Fruit fly (Drosophila melanogaster) whole organism, pupa: ENCODE measurements around the gene CG12991.
A peak's percentile ranks its signal among the peaks of the same experiment; 100 is the strongest.

Experiments
- CG15710 ChIP-seq: fragments of 200-800 bp; sonication (Bioruptor generic); optimal IDR thresholded peaks from 2 replicates; lab custom pipeline; 2018; ENCODE audit warnings: missing biosample characterization, mild to moderate bottlenecking, missing genetic modification characterization, moderate library complexity
- CG17806 ChIP-seq: fragments of 200-800 bp; sonication (Bioruptor generic); optimal IDR thresholded peaks from 2 replicates; lab custom pipeline; 2018; ENCODE audit warnings: missing biosample characterization, mild to moderate bottlenecking, missing genetic modification characterization, moderate library complexity
- CG32121 ChIP-seq: fragments of 200-800 bp; sonication (Bioruptor generic); IDR thresholded peaks from 2 replicates; pipeline ENCODE4 v1.3.6; 2022; ENCODE audit warnings: missing biosample characterization, missing genetic modification characterization
- CG4496 ChIP-seq: fragments of 200-800 bp; sonication (Bioruptor generic); IDR thresholded peaks from 3 replicates; pipeline ENCODE4 v1.3.6; 2022; ENCODE audit warnings: missing biosample characterization, missing genetic modification characterization
- CG8159 ChIP-seq: fragments of 200-800 bp; sonication (Bioruptor generic); optimal IDR thresholded peaks from 3 replicates; lab custom pipeline; 2018; ENCODE audit warnings: missing biosample characterization, mild to moderate bottlenecking, missing genetic modification characterization, moderate library complexity
- CG8301 ChIP-seq: fragments of 200-800 bp; sonication (Bioruptor generic); optimal IDR thresholded peaks from 2 replicates; lab custom pipeline; 2018; ENCODE audit warnings: missing biosample characterization, mild to moderate bottlenecking, missing genetic modification characterization
- CG9948 ChIP-seq: fragments of 200-800 bp; sonication (Bioruptor generic); optimal IDR thresholded peaks from 2 replicates; lab custom pipeline; 2018; ENCODE audit warnings: missing biosample characterization, mild to moderate bottlenecking, missing genetic modification characterization, moderate library complexity
- EcR ChIP-seq: fragments of 200-800 bp; sonication (Bioruptor generic); optimal IDR thresholded peaks from 3 replicates; lab custom pipeline; 2019; ENCODE audit warnings: missing biosample characterization, missing genetic modification characterization, mild to moderate bottlenecking, moderate library complexity, missing genetic modification reagents
- gl ChIP-seq: fragments of 200-800 bp; sonication (Bioruptor generic); optimal IDR thresholded peaks from 2 replicates; lab custom pipeline; 2018; ENCODE audit warnings: missing biosample characterization, mild to moderate bottlenecking, missing genetic modification characterization

DNA sequence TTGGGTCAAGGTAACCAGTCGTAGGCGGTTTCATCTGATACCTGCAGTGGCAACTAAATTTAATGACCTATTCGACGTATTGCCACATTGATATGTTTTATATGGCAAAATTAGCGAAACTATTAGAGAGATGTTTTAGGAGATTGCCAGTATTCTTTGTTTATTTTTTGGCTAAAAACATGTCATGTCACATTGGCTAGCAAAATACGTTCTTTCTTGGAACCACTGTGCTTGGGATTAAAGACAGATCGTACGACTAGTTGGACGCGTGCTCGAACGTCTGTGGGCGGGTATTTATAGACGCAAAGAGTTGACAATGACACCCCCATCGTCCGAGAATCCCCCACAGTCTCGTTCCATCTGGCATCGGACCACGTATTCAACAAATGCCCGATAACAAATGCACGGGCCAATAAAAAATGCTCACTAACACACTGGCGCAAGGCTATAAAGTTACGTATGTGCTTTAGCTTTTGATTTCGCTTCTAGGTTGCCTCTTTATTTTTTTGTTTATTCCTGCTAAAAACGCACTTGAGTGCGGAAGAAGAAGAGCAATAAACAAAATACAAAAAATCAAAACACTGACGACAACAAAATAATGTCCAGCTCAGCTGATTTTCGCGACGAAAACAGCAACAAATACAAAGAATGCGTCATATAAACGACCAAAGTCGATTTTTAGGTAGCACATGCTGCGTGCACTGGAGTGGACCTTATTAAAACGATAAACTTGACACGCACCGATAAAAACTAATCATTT is 44.7 kb downstream of the CG12991 start:
- TF ChIP-seq gl (no peak), CG8301 (tag; lab: Kevin White, UChicago) (no peak), CG9948 (no peak), CG8159 (no peak), CG32121 (GFP tag; lab: Robert Waterston, UW) (no peak; the same call in 1 of the 2 replicates), CG4496 (GFP tag; lab: Robert Waterston, UW) (0 out of 3 replicates have a peak, but pooled peaks have one; percentile 22), EcR (GFP tag; lab: Kevin White, UChicago) (peak; percentile 49), CG17806 (tag; lab: Kevin White, UChicago) (no peak), CG15710 (peak; percentile 11)
